Fruit fly (Drosophila melanogaster): ENCODE data around the gene Past1.

Past1 gene

DNA sequence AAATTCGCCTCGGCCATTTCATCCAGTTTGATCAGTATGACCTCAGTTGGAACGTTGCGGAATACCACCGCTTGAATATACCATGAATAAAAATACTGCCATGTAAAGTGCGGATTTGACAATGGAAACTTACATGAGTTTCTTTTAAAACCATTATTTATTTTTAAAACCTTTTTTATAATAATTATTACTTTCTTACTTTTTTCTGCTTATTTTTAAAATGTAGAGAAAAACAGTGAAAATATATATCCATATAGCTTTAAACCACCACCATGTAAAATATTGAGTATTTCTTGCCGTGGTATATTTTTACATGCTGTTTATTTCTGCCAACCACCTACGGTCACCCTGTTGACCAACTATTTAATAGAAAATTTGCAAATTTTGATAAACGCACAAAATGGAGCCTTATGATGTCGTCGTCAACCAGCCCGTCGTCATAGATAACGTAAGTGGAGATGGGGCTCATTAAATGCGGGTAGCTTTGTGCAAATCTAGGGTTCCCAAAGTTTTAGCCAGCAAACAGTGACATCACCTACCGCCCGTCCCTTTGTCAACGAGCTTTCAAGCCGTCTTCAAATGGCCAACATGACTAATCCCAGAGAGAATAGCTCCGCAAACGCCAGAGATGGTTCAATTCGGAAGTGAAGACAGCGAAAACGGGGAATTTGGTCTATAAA, 5.6 kb upstream of the Past1 start, which contains the start of gene Arp1:
TSS of gene Arp1 (plus strand) at position 322 of the 680 bp plus-strand sequence.
- TF ChIP-seq CG5204 (GFP tag; optimal IDR thresholded peaks at IDR 0.05) (no peak), toe (GFP tag; optimal IDR thresholded peaks at IDR 0.05) (no peak), Crg-1 (GFP tag; optimal IDR thresholded peaks at IDR 0.05) (no peak), cnc (optimal IDR thresholded peaks at IDR 0.05) (no peak), bab1 (GFP tag; optimal IDR thresholded peaks at IDR 0.05) (peak; percentile 4)

DNA sequence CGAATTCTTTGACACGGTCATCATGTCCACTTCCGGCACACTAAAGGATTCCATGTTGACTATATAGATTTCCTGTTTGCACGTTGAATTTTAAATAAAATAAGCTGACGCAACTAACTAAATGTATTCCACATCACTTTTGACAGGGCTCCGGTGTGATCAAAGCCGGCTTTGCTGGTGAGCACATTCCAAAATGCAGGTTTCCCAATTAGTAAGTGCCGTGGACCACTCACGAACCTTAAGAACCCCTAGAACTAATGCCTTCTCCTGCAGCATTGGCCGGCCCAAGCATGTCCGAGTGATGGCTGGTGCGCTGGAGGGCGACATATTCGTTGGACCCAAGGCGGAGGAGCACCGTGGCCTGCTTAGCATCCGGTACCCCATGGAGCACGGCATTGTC, 4.6 kb upstream of the Past1 start, which contains the start of gene CG31347:
TSS of gene CG31347 (minus strand) at position 101 of the 400 bp plus-strand sequence.
- TF ChIP-seq Hr96 (GFP tag; optimal IDR thresholded peaks at IDR 0.05): no peak
- no peak for TF ChIP-seq CG7045 (GFP tag; optimal IDR thresholded peaks at IDR 0.05)
- TF ChIP-seq CG1620 (GFP tag; optimal IDR thresholded peaks at IDR 0.05): no peak
- TF ChIP-seq CG5204 (GFP tag; optimal IDR thresholded peaks at IDR 0.05): no peak

DNA sequence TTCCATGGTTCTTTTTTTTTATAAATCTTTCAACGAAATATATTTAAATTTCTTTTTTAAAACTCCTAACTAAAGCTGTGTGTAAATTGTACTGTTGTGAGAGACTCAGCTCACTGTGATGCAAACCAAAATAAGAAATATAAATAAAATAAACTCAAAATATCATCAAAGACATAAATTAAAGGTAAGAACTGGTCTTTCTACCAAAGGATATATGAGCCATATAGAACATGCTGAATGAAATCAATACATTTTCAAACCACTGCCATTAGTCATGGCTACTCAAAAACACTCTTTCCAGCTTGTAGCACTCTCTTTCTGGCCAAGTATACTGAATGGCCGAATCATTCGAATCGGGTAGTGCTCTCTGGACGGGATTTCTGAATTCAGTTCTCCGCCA, 2.4 kb upstream of the Past1 start, which contains the start of the genes CG14391 and NijC:
TSS of gene CG14391 (minus strand) at position 101 of the 400 bp plus-strand sequence.
TSS of gene NijC (plus strand) at position 388 of the 400 bp plus-strand sequence.
- peak; percentile 79 for TF ChIP-seq kay (GFP tag; ENCODE audit: borderline replicate concordance)
- no peak for TF ChIP-seq CG12768 (GFP tag; optimal IDR thresholded peaks at IDR 0.05)

DNA sequence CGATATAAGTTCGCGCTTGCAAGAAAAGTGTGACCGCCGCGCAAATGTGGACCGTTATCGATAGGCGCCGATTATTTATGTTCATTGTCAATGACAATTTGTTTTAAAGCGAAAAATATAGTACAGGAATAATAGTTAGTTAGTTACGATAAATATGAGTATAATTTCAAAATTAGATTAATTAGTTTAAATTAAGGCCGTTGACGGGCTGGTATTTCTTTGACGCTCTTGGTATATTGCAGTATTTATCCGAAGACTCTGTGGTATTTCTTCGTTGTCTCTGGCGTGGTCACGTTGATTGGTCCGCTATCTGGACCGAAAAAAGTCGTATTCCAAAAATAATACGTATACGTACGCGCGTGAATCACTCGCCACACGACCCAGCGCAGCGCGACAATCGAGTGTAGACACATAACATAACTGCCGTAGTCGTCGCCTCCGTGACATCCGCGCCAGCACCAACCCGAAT, 483 bp downstream of the Past1 start:
- TF ChIP-seq kay (GFP tag; ENCODE audit: borderline replicate concordance) (peak; percentile 39), Clk (GFP tag; optimal IDR thresholded peaks at IDR 0.05) (no peak), CG12768 (GFP tag; optimal IDR thresholded peaks at IDR 0.05) (no peak), CG11617 (GFP tag; optimal IDR thresholded peaks at IDR 0.05) (no peak), cic (GFP tag; optimal IDR thresholded peaks at IDR 0.05) (peak; percentile 37), CG33017 (tag; optimal IDR thresholded peaks at IDR 0.05) (no peak), bab1 (GFP tag; optimal IDR thresholded peaks at IDR 0.05) (peak; percentile 33), Mnt (GFP tag; optimal IDR thresholded peaks at IDR 0.05) (peak; percentile 56)

DNA sequence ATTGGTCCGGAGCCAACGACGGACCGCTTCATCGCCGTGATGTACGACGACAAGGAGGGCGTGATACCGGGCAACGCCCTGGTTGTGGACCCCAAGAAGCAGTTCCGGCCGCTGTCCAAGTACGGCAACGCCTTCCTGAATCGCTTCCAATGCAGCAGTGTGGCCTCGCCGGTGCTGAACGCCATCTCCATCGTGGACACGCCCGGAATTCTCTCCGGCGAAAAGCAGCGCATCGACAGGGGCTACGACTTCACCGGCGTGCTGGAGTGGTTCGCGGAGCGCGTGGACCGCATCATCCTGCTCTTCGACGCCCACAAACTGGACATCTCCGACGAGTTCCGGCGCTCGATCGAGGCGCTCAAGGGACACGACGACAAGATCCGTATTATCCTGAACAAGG, 1.2 kb downstream of the Past1 start:
- no peak for TF ChIP-seq kay (GFP tag; ENCODE audit: borderline replicate concordance)
- no peak for TF ChIP-seq CG14711 (tag; optimal IDR thresholded peaks at IDR 0.05)
- no peak for TF ChIP-seq cnc (optimal IDR thresholded peaks at IDR 0.05)
- no peak for TF ChIP-seq toe (GFP tag; optimal IDR thresholded peaks at IDR 0.05)
- no peak for TF ChIP-seq cic (GFP tag; optimal IDR thresholded peaks at IDR 0.05)
- no peak for TF ChIP-seq CG11617 (GFP tag; optimal IDR thresholded peaks at IDR 0.05)
- TF ChIP-seq bab1 (GFP tag; optimal IDR thresholded peaks at IDR 0.05): no peak
- TF ChIP-seq CG1620 (GFP tag; optimal IDR thresholded peaks at IDR 0.05): no peak
- TF ChIP-seq ovo (GFP tag; optimal IDR thresholded peaks at IDR 0.05): no peak
- TF ChIP-seq CG33017 (tag; optimal IDR thresholded peaks at IDR 0.05): no peak
- TF ChIP-seq CG7101 (tag; optimal IDR thresholded peaks at IDR 0.05): no peak
- TF ChIP-seq pad (GFP tag; optimal IDR thresholded peaks at IDR 0.05): no peak
- no peak for TF ChIP-seq Clk (GFP tag; optimal IDR thresholded peaks at IDR 0.05)
- no peak for TF ChIP-seq CG5204 (GFP tag; optimal IDR thresholded peaks at IDR 0.05)
- TF ChIP-seq tj (GFP tag; optimal IDR thresholded peaks at IDR 0.05): no peak
- no peak for TF ChIP-seq CG7045 (GFP tag; optimal IDR thresholded peaks at IDR 0.05)
- no peak for TF ChIP-seq Hr96 (GFP tag; optimal IDR thresholded peaks at IDR 0.05)
- no peak for TF ChIP-seq Crg-1 (GFP tag; optimal IDR thresholded peaks at IDR 0.05)

DNA sequence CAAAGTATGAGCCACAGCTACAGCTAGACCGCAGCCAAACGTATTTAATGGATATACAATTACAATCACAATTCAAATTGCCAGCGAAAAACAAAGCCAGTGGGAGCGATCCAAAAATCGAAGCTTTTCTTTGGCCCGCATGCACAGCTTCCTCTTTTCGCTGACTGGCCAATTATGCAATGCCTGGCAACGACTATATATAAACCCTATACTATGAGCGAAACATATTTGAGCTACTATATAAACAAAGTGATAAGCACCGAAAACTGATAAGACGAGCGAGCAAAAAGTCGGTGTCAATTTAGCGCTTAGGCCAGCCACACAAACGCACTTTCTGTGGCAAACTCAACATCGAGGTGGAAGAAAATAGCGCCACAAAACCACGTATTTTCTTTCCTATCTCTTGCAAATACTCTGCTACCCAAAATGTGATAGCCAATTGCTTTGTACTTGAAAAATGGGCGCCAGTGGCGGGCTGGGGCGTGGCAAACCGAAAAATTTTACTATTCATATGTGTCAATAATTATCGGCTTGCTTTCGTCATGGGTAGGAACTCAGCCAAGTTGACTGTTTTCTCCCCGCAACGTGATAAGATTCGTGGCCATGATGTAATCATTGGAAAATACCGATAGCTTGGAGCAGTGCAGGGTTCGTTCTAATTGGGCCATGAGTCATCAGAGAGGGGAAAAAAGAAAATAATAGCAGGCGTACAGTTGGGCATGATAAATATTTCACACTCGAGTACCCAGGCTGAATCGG, 2.7 kb downstream of the Past1 start:
- TF ChIP-seq tj (GFP tag; optimal IDR thresholded peaks at IDR 0.05): peak; percentile 39
- no peak for TF ChIP-seq bab1 (GFP tag; optimal IDR thresholded peaks at IDR 0.05)

DNA sequence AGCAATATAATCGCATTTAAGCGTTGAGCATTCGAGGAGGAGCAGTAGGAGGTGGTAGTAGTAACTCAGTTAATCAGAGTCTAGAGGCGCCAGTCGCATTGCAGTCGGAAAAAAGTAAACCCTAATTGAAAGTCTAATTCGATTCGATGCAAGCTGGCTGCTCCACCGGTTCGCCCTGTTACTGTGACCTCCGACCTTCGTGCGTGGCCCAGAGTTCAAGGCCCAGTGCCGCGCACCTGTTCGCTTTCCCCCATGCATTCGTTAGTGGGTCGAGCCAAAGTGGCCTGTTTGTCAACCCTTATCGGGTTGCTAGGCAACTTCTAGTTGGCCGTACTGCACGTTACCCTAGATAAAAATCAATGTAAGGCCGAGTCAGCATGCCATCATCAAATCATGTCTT, 3.3 kb downstream of the Past1 start:
- TF ChIP-seq toe (GFP tag; optimal IDR thresholded peaks at IDR 0.05) (no peak), CG7045 (GFP tag; optimal IDR thresholded peaks at IDR 0.05) (no peak), CG12768 (GFP tag; optimal IDR thresholded peaks at IDR 0.05) (no peak), Clk (GFP tag; optimal IDR thresholded peaks at IDR 0.05) (no peak), cic (GFP tag; optimal IDR thresholded peaks at IDR 0.05) (no peak), bab1 (GFP tag; optimal IDR thresholded peaks at IDR 0.05) (no peak), cnc (optimal IDR thresholded peaks at IDR 0.05) (no peak), CG11617 (GFP tag; optimal IDR thresholded peaks at IDR 0.05) (no peak), Crg-1 (GFP tag; optimal IDR thresholded peaks at IDR 0.05) (no peak), kay (GFP tag; ENCODE audit: borderline replicate concordance) (no peak), CG33017 (tag; optimal IDR thresholded peaks at IDR 0.05) (no peak), tj (GFP tag; optimal IDR thresholded peaks at IDR 0.05) (no peak), CG5204 (GFP tag; optimal IDR thresholded peaks at IDR 0.05) (no peak)
